Fruit fly (Drosophila melanogaster) whole organism, prepupa: ENCODE measurements around the gene CG31855.

Experiments used
- Blimp-1 ChIP-seq: fragments of 200-800 bp; sonication (Bioruptor generic); optimal IDR thresholded peaks from 3 replicates; lab custom pipeline; 2017; ENCODE audit warnings: missing biosample characterization, missing genetic modification characterization, mild to moderate bottlenecking, moderate library complexity, missing genetic modification reagents
- CG16779 ChIP-seq: fragments of 200-800 bp; sonication (Bioruptor generic); optimal IDR thresholded peaks from 3 replicates; lab custom pipeline; 2017; ENCODE audit warnings: missing biosample characterization, mild to moderate bottlenecking, missing genetic modification characterization
- CG7368 ChIP-seq: fragments of 200-800 bp; sonication (Bioruptor generic); optimal IDR thresholded peaks from 3 replicates; lab custom pipeline; 2016; ENCODE audit warnings: missing biosample characterization, missing genetic modification characterization
- CG8632 ChIP-seq: fragments of 200-800 bp; sonication (Bioruptor generic); optimal IDR thresholded peaks from 3 replicates; lab custom pipeline; 2016; ENCODE audit warnings: missing biosample characterization, missing genetic modification characterization
- Eip75B ChIP-seq: fragments of 200-800 bp; sonication (Bioruptor generic); optimal IDR thresholded peaks from 3 replicates; lab custom pipeline; 2016; ENCODE audit warnings: missing biosample characterization, missing genetic modification characterization
- cyc ChIP-seq: fragments of 200-800 bp; sonication (Bioruptor generic); optimal IDR thresholded peaks from 3 replicates; lab custom pipeline; 2016; ENCODE audit warnings: missing biosample characterization, missing genetic modification characterization
- fkh ChIP-seq: fragments of 200-800 bp; sonication (Bioruptor generic); optimal IDR thresholded peaks from 3 replicates; lab custom pipeline; 2017; ENCODE audit warnings: missing biosample characterization, mild to moderate bottlenecking, missing genetic modification characterization, moderate library complexity

dm6 chr2L:13382351-13383029, 13.5 kb downstream of the CG31855 start, which contains the start of gene loqs:
- TF ChIP-seq CG7368 (GFP tag; lab: Kevin White, UChicago), result no peak
- TF ChIP-seq fkh (GFP tag; lab: Kevin White, UChicago), result no peak
- no peak for TF ChIP-seq CG16779 (tag; lab: Kevin White, UChicago)
- TF ChIP-seq CG8632, result no peak
- TF ChIP-seq cyc (GFP tag; lab: Kevin White, UChicago), result no peak
- TF ChIP-seq Blimp-1, result no peak
- TF ChIP-seq Eip75B (GFP tag; lab: Kevin White, UChicago), result no peak
